Fruit fly (Drosophila melanogaster): ENCODE measurements around the gene Jon66Ci.

The Jon66Ci gene

DNA sequence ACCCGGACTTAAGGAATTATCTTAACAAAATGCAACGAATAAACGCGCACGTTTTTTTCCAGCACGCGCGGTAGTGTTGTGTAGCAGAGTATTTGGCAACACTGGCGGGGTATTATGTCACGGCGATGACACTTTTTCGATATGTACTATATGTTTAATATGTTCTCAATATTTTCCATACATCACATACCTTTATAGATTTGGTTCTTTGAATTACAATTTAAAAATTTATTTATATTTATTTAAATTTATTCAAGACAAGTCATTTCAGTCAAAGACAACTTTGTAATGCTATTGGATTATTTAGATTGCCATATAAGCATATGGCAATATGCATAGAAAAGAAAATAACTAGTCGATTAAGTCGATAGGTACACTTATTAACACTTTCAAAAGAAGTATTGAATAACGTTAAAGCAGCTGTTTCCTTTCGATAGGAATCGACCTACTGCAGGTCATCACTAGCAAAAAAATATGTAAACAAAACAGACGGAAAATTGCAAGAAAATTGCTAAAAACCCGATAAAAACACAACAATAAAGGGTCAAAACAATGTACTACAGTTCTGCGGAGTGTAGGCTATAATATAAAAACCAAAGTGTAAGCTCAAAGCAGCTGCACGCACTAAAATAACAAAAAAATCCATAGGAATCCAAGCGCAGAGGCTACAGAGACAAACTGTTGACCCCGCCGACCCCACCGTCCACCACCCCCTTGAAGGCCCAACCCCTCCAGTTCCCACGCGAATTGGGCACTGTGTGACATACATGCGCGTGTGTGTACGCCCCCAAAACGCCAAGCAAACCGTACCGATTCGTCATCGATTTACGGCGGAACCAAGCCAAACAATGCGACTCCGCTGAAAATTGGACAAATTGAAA lies 45.0 kb upstream of the Jon66Ci start, which contains the start of the genes CG7182 and GAPcenA (continued):
- TF ChIP-seq H15 (GFP tag; IDR thresholded peaks at IDR 0.05) = 0 out of 3 replicates have a peak, but pooled peaks have one; percentile 27
- TF ChIP-seq jumu (GFP tag; optimal IDR thresholded peaks at IDR 0.05) = peak; percentile 26
- TF ChIP-seq CG6175 (GFP tag; IDR thresholded peaks at IDR 0.05) = no peak
- peak; percentile 67 for TF ChIP-seq nerfin-1 (tag; optimal IDR thresholded peaks at IDR 0.05)
- TF ChIP-seq Drgx (GFP tag; IDR thresholded peaks at IDR 0.05) = no peak
- no peak for TF ChIP-seq CG17612 (GFP tag; IDR thresholded peaks at IDR 0.05)
- TF ChIP-seq hth (optimal IDR thresholded peaks at IDR 0.05) = no peak
- TF ChIP-seq CG32532 (GFP tag; IDR thresholded peaks at IDR 0.05) = peak; percentile 45
- TF ChIP-seq Opbp (GFP tag; IDR thresholded peaks at IDR 0.05; ENCODE audit: partially characterized antibody) = no peak
- TF ChIP-seq az2 (GFP tag; optimal IDR thresholded peaks at IDR 0.05) = peak; percentile 51
- no peak for TF ChIP-seq toy (GFP tag; IDR thresholded peaks at IDR 0.05)
- TF ChIP-seq CG5180 (GFP tag; optimal IDR thresholded peaks at IDR 0.05) = no peak
- no peak for TF ChIP-seq odd (GFP tag; optimal IDR thresholded peaks at IDR 0.05)
- no peak for TF ChIP-seq chm (GFP tag; IDR thresholded peaks at IDR 0.05)
- no peak for TF ChIP-seq pnt (GFP tag; optimal IDR thresholded peaks at IDR 0.05)
- peak; percentile 59; the same call in 2 of the 3 replicates for TF ChIP-seq HLH4C (GFP tag; IDR thresholded peaks at IDR 0.05; ENCODE audit: partially characterized antibody)
- no peak for TF ChIP-seq Oaz (GFP tag; IDR thresholded peaks at IDR 0.05)
- peak in 1 of 2 experiments; percentile 56 for TF ChIP-seq bsh (GFP tag; optimal IDR thresholded peaks at IDR 0.05)
- TF ChIP-seq CG6791 (GFP tag; IDR thresholded peaks at IDR 0.05; ENCODE audit: partially characterized antibody) = peak; percentile 58; the same call in 1 of the 3 replicates
- peak; percentile 80 for TF ChIP-seq CG12659 (GFP tag; optimal IDR thresholded peaks at IDR 0.05)
- TF ChIP-seq Optix (GFP tag; IDR thresholded peaks at IDR 0.05) = no peak
- peak; percentile 33; the same call in 1 of the 2 replicates for TF ChIP-seq CG32772 (GFP tag; IDR thresholded peaks at IDR 0.05)
- TF ChIP-seq Scr (GFP tag; IDR thresholded peaks at IDR 0.05; ENCODE audit: partially characterized antibody) = peak; percentile 72
- TF ChIP-seq CG13894 (tag; optimal IDR thresholded peaks at IDR 0.05) = peak; percentile 71
- peak; percentile 67 for TF ChIP-seq Ptx1 (GFP tag; IDR thresholded peaks at IDR 0.05)
- peak; percentile 17; the same call in 1 of the 3 replicates for TF ChIP-seq sr (GFP tag; IDR thresholded peaks at IDR 0.05)
- peak; percentile 3 for TF ChIP-seq CG4282 (GFP tag; optimal IDR thresholded peaks at IDR 0.05)
- TF ChIP-seq CG3065 (GFP tag; optimal IDR thresholded peaks at IDR 0.05) = no peak
- peak; percentile 69 for TF ChIP-seq CG17359 (tag; optimal IDR thresholded peaks at IDR 0.05)
- no peak for TF ChIP-seq mld (GFP tag; IDR thresholded peaks at IDR 0.05; ENCODE audit: partially characterized antibody)
- TF ChIP-seq so (GFP tag; IDR thresholded peaks at IDR 0.05) = no peak
- no peak for TF ChIP-seq CG5953 (GFP tag; IDR thresholded peaks at IDR 0.05)
- peak; percentile 68 for TF ChIP-seq bcd (GFP tag; optimal IDR thresholded peaks at IDR 0.05)
- TF ChIP-seq CG15514 (GFP tag; optimal IDR thresholded peaks at IDR 0.05) = peak; percentile 53
- peak; percentile 77 for TF ChIP-seq Nf-YC (tag; optimal IDR thresholded peaks at IDR 0.05)
- peak; percentile 15 for TF ChIP-seq luna (GFP tag; optimal IDR thresholded peaks at IDR 0.05)
- peak; percentile 70 for TF ChIP-seq caup (GFP tag; optimal IDR thresholded peaks at IDR 0.05; ENCODE audit: severe bottlenecking)
- no peak for TF ChIP-seq z (GFP tag; IDR thresholded peaks at IDR 0.05)
- TF ChIP-seq Dbx (GFP tag; IDR thresholded peaks at IDR 0.05) = peak; percentile 46; the same call in 1 of the 3 replicates
- TF ChIP-seq phol (tag; optimal IDR thresholded peaks at IDR 0.05) = peak; percentile 77
- no peak for TF ChIP-seq D (optimal IDR thresholded peaks at IDR 0.05)
- TF ChIP-seq D (GFP tag; optimal IDR thresholded peaks at IDR 0.05) = peak; percentile 53
- no peak for TF ChIP-seq Mes4 (GFP tag; optimal IDR thresholded peaks at IDR 0.05)
- TF ChIP-seq CTCF (GFP tag; optimal IDR thresholded peaks at IDR 0.05) = no peak
- TF ChIP-seq pan (optimal IDR thresholded peaks at IDR 0.05) = no peak
- peak in 1 of 2 experiments; percentile 45 for TF ChIP-seq pan (GFP tag; optimal IDR thresholded peaks at IDR 0.05 in 1 of 2, IDR thresholded peaks at IDR 0.05 in 1 of 2)
- TF ChIP-seq CG11723 (GFP tag; optimal IDR thresholded peaks at IDR 0.05) = peak; percentile 34
- TF ChIP-seq Neu2 (GFP tag; optimal IDR thresholded peaks at IDR 0.05; ENCODE audit: borderline replicate concordance) = no peak
- no peak for TF ChIP-seq HmgD (GFP tag; optimal IDR thresholded peaks at IDR 0.05)
- TF ChIP-seq CG16863 (GFP tag; optimal IDR thresholded peaks at IDR 0.05) = no peak

Measured in whole organism, embryonic.